Fruit fly (Drosophila melanogaster): ENCODE results near the gene kek6.
A peak's percentile ranks its signal among the peaks of the same experiment; 100 is the strongest.

DNA sequence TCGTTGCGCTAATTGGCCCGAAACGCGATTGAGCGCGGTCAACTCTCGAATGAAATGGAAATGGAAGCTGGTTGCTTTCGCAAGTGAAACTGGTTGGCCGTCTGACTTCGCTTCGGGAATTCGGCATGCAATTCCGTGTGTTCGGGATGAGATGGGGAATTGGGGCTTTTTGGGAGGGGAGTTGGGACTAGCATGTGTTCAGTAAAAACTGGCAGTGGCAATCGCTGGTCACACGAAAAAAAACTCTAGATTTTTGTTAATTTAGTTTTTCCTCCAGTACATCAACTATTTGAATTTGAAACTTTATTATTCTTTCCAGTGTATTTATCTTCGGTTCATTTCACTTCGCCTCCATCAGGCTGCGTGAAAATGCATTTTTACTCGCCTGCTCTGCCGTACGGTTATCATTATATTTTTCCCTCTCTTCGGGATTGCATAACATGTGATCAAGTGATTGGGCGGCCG lies 57.9 kb downstream of the kek6 start, which contains the start of gene CG11550:
- TF ChIP-seq lola (GFP tag; optimal IDR thresholded peaks at IDR 0.05) (no peak), Hr78 (GFP tag; optimal IDR thresholded peaks at IDR 0.05) (no peak), br (GFP tag; optimal IDR thresholded peaks at IDR 0.05) (peak; percentile 21), OdsH (GFP tag; optimal IDR thresholded peaks at IDR 0.05) (peak; percentile 11), psq (GFP tag; optimal IDR thresholded peaks at IDR 0.05) (peak; percentile 40), tai (GFP tag; optimal IDR thresholded peaks at IDR 0.05) (no peak), rgr (GFP tag; optimal IDR thresholded peaks at IDR 0.05) (peak; percentile 27), sage (GFP tag; optimal IDR thresholded peaks at IDR 0.05) (no peak), HLH106 (tag; optimal IDR thresholded peaks at IDR 0.05) (peak; percentile 4), Dfd (GFP tag; optimal IDR thresholded peaks at IDR 0.05) (no peak), h (GFP tag; optimal IDR thresholded peaks at IDR 0.05) (peak; percentile 36), Mio (GFP tag; optimal IDR thresholded peaks at IDR 0.05) (no peak), Vsx2 (GFP tag; optimal IDR thresholded peaks at IDR 0.05; ENCODE audit: partially characterized antibody) (peak; percentile 8), CG32264 (GFP tag; optimal IDR thresholded peaks at IDR 0.05) (no peak)
